Worm (Caenorhabditis elegans) whole organism, early embryonic: ENCODE measurements around the gene vab-1.

Experiments
- B0310.2 ChIP-seq: sonication (generic microtip); optimal IDR thresholded peaks from 2 replicates; lab custom pipeline; 2016; ENCODE audit warnings: mild to moderate bottlenecking, missing genetic modification characterization, missing compliant biosample characterization
- flt-1 ChIP-seq: fragments of 200-800 bp; sonication (Bioruptor generic); IDR thresholded peaks from 2 replicates; pipeline ENCODE4 v1.3.6; 2022; ENCODE audit warnings: missing genetic modification characterization, missing compliant biosample characterization

ce11 chrII:4638891-4639290 is 67.1 kb downstream of the vab-1 start:
- no peak for TF ChIP-seq B0310.2 (tag; lab: Kevin White, UChicago)
- TF ChIP-seq flt-1 (GFP tag; lab: Robert Waterston, UW): no peak
